Fruit fly (Drosophila melanogaster): ENCODE measurements around the gene Sptr.

Sptr gene

dm6 chrX:8470588-8470987, 6.3 kb upstream of the Sptr start, which contains the start of gene Cp7Fa:
Gene Cp7Fa, plus strand, starts transcription at chrX:8470888.
- TF ChIP-seq Sp1 (GFP tag; optimal IDR thresholded peaks at IDR 0.05), result no peak
- TF ChIP-seq lola (GFP tag; optimal IDR thresholded peaks at IDR 0.05), result no peak
- TF ChIP-seq woc (GFP tag; optimal IDR thresholded peaks at IDR 0.05), result no peak
- no peak for TF ChIP-seq Dfd (GFP tag; optimal IDR thresholded peaks at IDR 0.05)
- no peak for TF ChIP-seq h (GFP tag; optimal IDR thresholded peaks at IDR 0.05)
- TF ChIP-seq Mio (GFP tag; optimal IDR thresholded peaks at IDR 0.05), result no peak
- TF ChIP-seq dmrt93B (GFP tag; optimal IDR thresholded peaks at IDR 0.05), result no peak
- TF ChIP-seq CrebA (GFP tag; optimal IDR thresholded peaks at IDR 0.05; ENCODE audit: borderline replicate concordance), result no peak

- TF ChIP-seq br (GFP tag; optimal IDR thresholded peaks at IDR 0.05) (no peak), Rel (GFP tag; optimal IDR thresholded peaks at IDR 0.05) (no peak), Rel (tag; optimal IDR thresholded peaks at IDR 0.05) (peak; percentile 84)
Measured at dm6 chrX:8469606-8470005, 5.4 kb upstream of the Sptr start.

dm6 chrX:8468962-8469459, 4.8 kb upstream of the Sptr start, which contains the start of gene CG12116:
Gene CG12116, minus strand, starts transcription at chrX:8469012.
- TF ChIP-seq Rel (GFP tag; optimal IDR thresholded peaks at IDR 0.05) (no peak), Rel (tag; optimal IDR thresholded peaks at IDR 0.05) (peak; percentile 80), rgr (GFP tag; optimal IDR thresholded peaks at IDR 0.05) (peak; percentile 66), N (GFP tag; optimal IDR thresholded peaks at IDR 0.05) (no peak), Abd-B (GFP tag; optimal IDR thresholded peaks at IDR 0.05) (no peak), sv (GFP tag; optimal IDR thresholded peaks at IDR 0.05) (no peak), ey (GFP tag; optimal IDR thresholded peaks at IDR 0.05) (peak; percentile 71), dsf (GFP tag; optimal IDR thresholded peaks at IDR 0.05; ENCODE audit: borderline replicate concordance) (no peak), woc (GFP tag; optimal IDR thresholded peaks at IDR 0.05) (no peak), Dif (GFP tag; optimal IDR thresholded peaks at IDR 0.05; ENCODE audit: partially characterized antibody) (no peak), fru (GFP tag; optimal IDR thresholded peaks at IDR 0.05) (peak; percentile 65), psq (GFP tag; optimal IDR thresholded peaks at IDR 0.05) (peak; percentile 9), Hnf4 (GFP tag; optimal IDR thresholded peaks at IDR 0.05) (peak; percentile 42), jim (GFP tag; optimal IDR thresholded peaks at IDR 0.05) (no peak), br (GFP tag; optimal IDR thresholded peaks at IDR 0.05) (peak; percentile 53), h (GFP tag; optimal IDR thresholded peaks at IDR 0.05) (peak; percentile 64), Vsx2 (GFP tag; optimal IDR thresholded peaks at IDR 0.05; ENCODE audit: partially characterized antibody) (no peak), Dfd (GFP tag; optimal IDR thresholded peaks at IDR 0.05) (no peak), CG32264 (GFP tag; optimal IDR thresholded peaks at IDR 0.05) (no peak), HLH106 (tag; optimal IDR thresholded peaks at IDR 0.05) (peak; percentile 35), OdsH (GFP tag; optimal IDR thresholded peaks at IDR 0.05) (peak; percentile 62), Hr83 (GFP tag; optimal IDR thresholded peaks at IDR 0.05; ENCODE audit: poor library complexity, severe bottlenecking) (no peak), pan (optimal IDR thresholded peaks at IDR 0.05) (no peak), foxo (GFP tag; optimal IDR thresholded peaks at IDR 0.05) (peak in 1 of 2 experiments; percentile 61)

dm6 chrX:8466729-8467215, 2.5 kb upstream of the Sptr start:
- TF ChIP-seq Mio (GFP tag; optimal IDR thresholded peaks at IDR 0.05), result no peak
- TF ChIP-seq psq (GFP tag; optimal IDR thresholded peaks at IDR 0.05), result no peak

dm6 chrX:8461147-8461546, 3.1 kb downstream of the Sptr start, which contains the start of gene Es2:
Gene Es2, plus strand, starts transcription at chrX:8461479.
- TF ChIP-seq usp (GFP tag; optimal IDR thresholded peaks at IDR 0.05) (no peak), Dfd (GFP tag; optimal IDR thresholded peaks at IDR 0.05) (no peak), Mio (GFP tag; optimal IDR thresholded peaks at IDR 0.05) (no peak), Myc (optimal IDR thresholded peaks at IDR 0.05) (peak; percentile 63), tai (GFP tag; optimal IDR thresholded peaks at IDR 0.05) (no peak), Sp1 (GFP tag; optimal IDR thresholded peaks at IDR 0.05) (no peak), GATAd (GFP tag; optimal IDR thresholded peaks at IDR 0.05) (no peak), pan (optimal IDR thresholded peaks at IDR 0.05) (no peak), Hnf4 (GFP tag; optimal IDR thresholded peaks at IDR 0.05) (no peak), psq (GFP tag; optimal IDR thresholded peaks at IDR 0.05) (no peak), HLH106 (tag; optimal IDR thresholded peaks at IDR 0.05) (no peak), sage (GFP tag; optimal IDR thresholded peaks at IDR 0.05) (peak; percentile 13), jim (GFP tag; optimal IDR thresholded peaks at IDR 0.05) (no peak), ey (GFP tag; optimal IDR thresholded peaks at IDR 0.05) (no peak), fru (GFP tag; optimal IDR thresholded peaks at IDR 0.05) (no peak)
